Worm (Caenorhabditis elegans): ENCODE data around the gene F56D2.5.

The F56D2.5 gene

ce11 chrIII:5603439-5603986, 22.3 kb upstream of the F56D2.5 start, which contains the start of gene madf-11 (continued):
- TF ChIP-seq chd-7 (tag; optimal IDR thresholded peaks at IDR 0.05) (no peak), ekl-4 (GFP tag; IDR thresholded peaks at IDR 0.05) (peak; percentile 10; the same call in 1 of the 2 replicates), B0261.1 (tag; optimal IDR thresholded peaks at IDR 0.05) (no peak), F37B4.10 (GFP tag; IDR thresholded peaks at IDR 0.05) (no peak), somi-1 (GFP tag; optimal IDR thresholded peaks at IDR 0.05) (no peak), unc-62 (GFP tag; optimal IDR thresholded peaks at IDR 0.05) (no peak), ets-4 (GFP tag; optimal IDR thresholded peaks at IDR 0.05) (peak; percentile 5), nhr-179 (tag; optimal IDR thresholded peaks at IDR 0.05) (no peak), F55B11.4 (tag; optimal IDR thresholded peaks at IDR 0.05; ENCODE audit: borderline replicate concordance, insufficient read depth) (no peak), F57C9.4 (tag; optimal IDR thresholded peaks at IDR 0.05) (no peak), fkh-3 (tag; optimal IDR thresholded peaks at IDR 0.05) (no peak), let-607 (tag; optimal IDR thresholded peaks at IDR 0.05) (no peak), ztf-6 (GFP tag; IDR thresholded peaks at IDR 0.05) (no peak), madf-6 (GFP tag; IDR thresholded peaks at IDR 0.05) (no peak), sea-2 (GFP tag; IDR thresholded peaks at IDR 0.05) (no peak), die-1 (tag; optimal IDR thresholded peaks at IDR 0.05) (no peak), snpc-3.4 (tag; optimal IDR thresholded peaks at IDR 0.05) (no peak), hrde-1 (tag; optimal IDR thresholded peaks at IDR 0.05; ENCODE audit: borderline replicate concordance) (no peak), unc-130 (GFP tag; optimal IDR thresholded peaks at IDR 0.05) (no peak), let-526 (GFP tag; IDR thresholded peaks at IDR 0.05) (no peak), hsf-1 (GFP tag; IDR thresholded peaks at IDR 0.05) (no peak), madf-8 (GFP tag; conservative IDR thresholded peaks at IDR 0.05) (no peak), ceh-58 (GFP tag; IDR thresholded peaks at IDR 0.05) (no peak), dpff-1 (tag; optimal IDR thresholded peaks at IDR 0.05) (no peak), F10E7.11 (tag; optimal IDR thresholded peaks at IDR 0.05) (no peak), D2030.7 (GFP tag; IDR thresholded peaks at IDR 0.05) (no peak), K12H6.12 (tag; optimal IDR thresholded peaks at IDR 0.05) (peak; percentile 62), nfya-2 (GFP tag; IDR thresholded peaks at IDR 0.05) (no peak), F49E8.2 (tag; optimal IDR thresholded peaks at IDR 0.05; ENCODE audit: insufficient read depth) (no peak), rcor-1 (GFP tag; IDR thresholded peaks at IDR 0.05) (peak; percentile 34; the same call in 1 of the 2 replicates), C06A6.2 (GFP tag; conservative IDR thresholded peaks at IDR 0.05) (no peak), pha-4 (tag; optimal IDR thresholded peaks at IDR 0.05) (peak; percentile 19), ccch-3 (GFP tag; optimal IDR thresholded peaks at IDR 0.05) (no peak), ceh-79 (tag; optimal IDR thresholded peaks at IDR 0.05) (no peak), F57A8.1 (GFP tag; optimal IDR thresholded peaks at IDR 0.05) (no peak), tbx-9 (tag; optimal IDR thresholded peaks at IDR 0.05; ENCODE audit: borderline replicate concordance) (no peak), Y53F4B.3 (GFP tag; IDR thresholded peaks at IDR 0.05) (no peak), F33H1.4 (GFP tag; IDR thresholded peaks at IDR 0.05) (peak; percentile 19; the same call in 1 of the 2 replicates), ceh-91 (GFP tag; IDR thresholded peaks at IDR 0.05) (no peak), dpl-1 (GFP tag; optimal IDR thresholded peaks at IDR 0.05) (no peak), ama-1 (optimal IDR thresholded peaks at IDR 0.05) (no peak), ama-1 (GFP tag; optimal IDR thresholded peaks at IDR 0.05) (no peak), B0035.1 (tag; optimal IDR thresholded peaks at IDR 0.05) (no peak), hlh-12 (tag; optimal IDR thresholded peaks at IDR 0.05) (no peak), lir-1 (GFP tag; conservative IDR thresholded peaks at IDR 0.05) (no peak), pbrm-1 (GFP tag; IDR thresholded peaks at IDR 0.05) (no peak), snpc-1.3 (tag; optimal IDR thresholded peaks at IDR 0.05; ENCODE audit: insufficient read depth) (no peak), mcd-1 (GFP tag; IDR thresholded peaks at IDR 0.05) (peak; percentile 66), dox-1 (GFP tag; IDR thresholded peaks at IDR 0.05) (peak; percentile 33; the same call in 1 of the 2 replicates)

All from whole organism, young adult.